Worm (Caenorhabditis elegans) whole organism, young adult: ENCODE data around the gene cpr-4.
A peak's percentile ranks its signal among the peaks of the same experiment; 100 is the strongest.

ENCODE experiments used
- B0336.3 ChIP-seq: fragments of 200-800 bp; sonication (Bioruptor generic); IDR thresholded peaks from 2 replicates; pipeline ENCODE4 v1.3.6; 2022; ENCODE audit warnings: missing genetic modification characterization, missing compliant biosample characterization
- C06A6.2 ChIP-seq: fragments of 200-800 bp; sonication (Bioruptor generic); conservative IDR thresholded peaks from 2 replicates; pipeline ENCODE4 v1.3.6; 2022; ENCODE audit warnings: missing genetic modification characterization, missing compliant biosample characterization
- C17E4.6 ChIP-seq: fragments of 200-800 bp; sonication (Bioruptor generic); IDR thresholded peaks from 2 replicates; pipeline ENCODE4 v1.3.6; 2022; ENCODE audit warnings: missing genetic modification reagents, missing genetic modification characterization, missing compliant biosample characterization
- D2030.7 ChIP-seq: fragments of 200-800 bp; sonication (Bioruptor generic); IDR thresholded peaks from 2 replicates; pipeline ENCODE4 v1.3.6; 2022; ENCODE audit warnings: missing genetic modification reagents, missing genetic modification characterization, missing compliant biosample characterization
- F22D6.2 ChIP-seq: sonication (generic microtip); optimal IDR thresholded peaks from 2 replicates; lab custom pipeline; 2016; ENCODE audit warnings: mild to moderate bottlenecking, missing genetic modification characterization, missing compliant biosample characterization
- F33H1.4 ChIP-seq: fragments of 200-800 bp; sonication (Bioruptor generic); IDR thresholded peaks from 2 replicates; pipeline ENCODE4 v1.3.6; 2022; ENCODE audit warnings: missing genetic modification reagents, missing genetic modification characterization, missing compliant biosample characterization
- F49E8.2 ChIP-seq: sonication (generic microtip); optimal IDR thresholded peaks from 3 replicates; lab custom pipeline; 2017; ENCODE audit warnings: missing genetic modification characterization, mild to moderate bottlenecking, missing compliant biosample characterization, antibody characterized with exemption, moderate library complexity; ENCODE audit not compliant: insufficient read depth
- T07F8.4 ChIP-seq: sonication (generic microtip); optimal IDR thresholded peaks from 2 replicates; lab custom pipeline; 2016; ENCODE audit warnings: mild to moderate bottlenecking, missing genetic modification characterization, moderate library complexity, missing compliant biosample characterization
- Y79H2A.3 ChIP-seq: fragments of 200-800 bp; sonication (Bioruptor generic); conservative IDR thresholded peaks from 2 replicates; pipeline ENCODE4 v1.3.6; 2022; ENCODE audit warnings: missing genetic modification reagents, missing genetic modification characterization, missing compliant biosample characterization
- Y95B8A.8 ChIP-seq: fragments of 200-800 bp; sonication (Bioruptor generic); IDR thresholded peaks from 2 replicates; pipeline ENCODE4 v1.3.6; 2022; ENCODE audit warnings: missing genetic modification reagents, missing genetic modification characterization, missing compliant biosample characterization
- aptf-3 ChIP-seq: fragments of 200-800 bp; sonication (Bioruptor generic); IDR thresholded peaks from 2 replicates; pipeline ENCODE4 v1.3.6; 2022; ENCODE audit warnings: missing genetic modification characterization, missing compliant biosample characterization
- athp-1 ChIP-seq: sonication (generic microtip); optimal IDR thresholded peaks from 2 replicates; lab custom pipeline; 2017; ENCODE audit warnings: mild to moderate bottlenecking, missing genetic modification characterization, missing compliant biosample characterization
- attf-3 ChIP-seq: fragments of 200-800 bp; sonication (Bioruptor generic); conservative IDR thresholded peaks from 2 replicates; pipeline ENCODE4 v1.3.6; 2022; ENCODE audit warnings: missing genetic modification reagents, missing genetic modification characterization, missing compliant biosample characterization
- cebp-2 ChIP-seq: fragments of 200-800 bp; sonication (Bioruptor generic); IDR thresholded peaks from 2 replicates; pipeline ENCODE4 v1.3.6; 2022; ENCODE audit warnings: missing genetic modification characterization, missing compliant biosample characterization
- ceh-100 ChIP-seq: fragments of 200-800 bp; sonication (Bioruptor generic); IDR thresholded peaks from 2 replicates; pipeline ENCODE4 v1.3.6; 2022; ENCODE audit warnings: missing genetic modification reagents, missing genetic modification characterization, missing compliant biosample characterization
- ceh-79 ChIP-seq: sonication (generic microtip); optimal IDR thresholded peaks from 2 replicates; lab custom pipeline; 2017; ENCODE audit warnings: mild to moderate bottlenecking, missing genetic modification characterization, missing compliant biosample characterization
- egl-44 ChIP-seq: fragments of 200-800 bp; sonication (Bioruptor generic); IDR thresholded peaks from 2 replicates; pipeline ENCODE4 v1.3.6; 2022; ENCODE audit warnings: missing genetic modification reagents, missing genetic modification characterization, missing compliant biosample characterization
- egrh-3 ChIP-seq: fragments of 200-800 bp; sonication (Bioruptor generic); IDR thresholded peaks from 2 replicates; pipeline ENCODE4 v1.3.6; 2022; ENCODE audit warnings: missing genetic modification reagents, missing genetic modification characterization, missing compliant biosample characterization
- ets-4 ChIP-seq: fragments of 200-800 bp; sonication (Bioruptor generic); optimal IDR thresholded peaks from 2 replicates; lab custom pipeline; 2018; ENCODE audit warnings: mild to moderate bottlenecking, missing genetic modification characterization, missing compliant biosample characterization
- him-1 ChIP-seq: sonication (generic microtip); optimal IDR thresholded peaks from 2 replicates; lab custom pipeline; 2016; ENCODE audit warnings: missing genotype, missing genetic modification reagents, missing genetic modification characterization, missing compliant biosample characterization
- hlh-12 ChIP-seq: sonication (generic microtip); optimal IDR thresholded peaks from 2 replicates; lab custom pipeline; 2016; ENCODE audit warnings: missing genetic modification characterization, missing compliant biosample characterization
- hmg-20 ChIP-seq: fragments of 200-800 bp; sonication (Bioruptor generic); IDR thresholded peaks from 2 replicates; pipeline ENCODE4 v1.3.6; 2022; ENCODE audit warnings: missing genetic modification reagents, missing genetic modification characterization, missing compliant biosample characterization
- hrde-1 ChIP-seq: sonication (generic microtip); optimal IDR thresholded peaks from 2 replicates; lab custom pipeline; 2016; ENCODE audit warnings: missing genetic modification characterization, mild to moderate bottlenecking, missing compliant biosample characterization, moderate library complexity, missing genotype, missing genetic modification reagents, borderline replicate concordance
- lin-40 ChIP-seq: sonication (generic microtip); optimal IDR thresholded peaks from 2 replicates; lab custom pipeline; 2016; ENCODE audit warnings: missing genetic modification characterization, mild to moderate bottlenecking, missing compliant biosample characterization, missing genotype, missing genetic modification reagents
- lin-54 ChIP-seq: fragments of 200-800 bp; sonication (Bioruptor generic); optimal IDR thresholded peaks from 2 replicates; lab custom pipeline; 2018; ENCODE audit warnings: mild to moderate bottlenecking, missing genetic modification characterization, missing compliant biosample characterization
- madf-3 ChIP-seq: fragments of 200-800 bp; sonication (Bioruptor generic); IDR thresholded peaks from 2 replicates; pipeline ENCODE4 v1.3.6; 2022; ENCODE audit warnings: missing genetic modification reagents, missing genetic modification characterization, missing compliant biosample characterization
- madf-8 ChIP-seq: fragments of 200-800 bp; sonication (Bioruptor generic); conservative IDR thresholded peaks from 2 replicates; pipeline ENCODE4 v1.3.6; 2022; ENCODE audit warnings: missing genetic modification reagents, missing genetic modification characterization, missing compliant biosample characterization
- mcd-1 ChIP-seq: fragments of 200-800 bp; sonication (Bioruptor generic); IDR thresholded peaks from 2 replicates; pipeline ENCODE4 v1.3.6; 2022; ENCODE audit warnings: missing genetic modification reagents, missing genetic modification characterization, missing compliant biosample characterization
- nhr-120 ChIP-seq: fragments of 200-800 bp; sonication (Bioruptor generic); IDR thresholded peaks from 2 replicates; pipeline ENCODE4 v1.3.6; 2022; ENCODE audit warnings: missing genetic modification characterization, missing compliant biosample characterization
- nhr-80 ChIP-seq: sonication (generic microtip); optimal IDR thresholded peaks from 2 replicates; lab custom pipeline; 2016; ENCODE audit warnings: missing genetic modification characterization, missing compliant biosample characterization
- pbrm-1 ChIP-seq: fragments of 200-800 bp; sonication (Bioruptor generic); IDR thresholded peaks from 2 replicates; pipeline ENCODE4 v1.3.6; 2022; ENCODE audit warnings: missing genetic modification reagents, missing genetic modification characterization, missing compliant biosample characterization
- rcor-1 ChIP-seq: fragments of 200-800 bp; sonication (Bioruptor generic); IDR thresholded peaks from 2 replicates; pipeline ENCODE4 v1.3.6; 2022; ENCODE audit warnings: missing genetic modification reagents, missing genetic modification characterization, missing compliant biosample characterization
- repo-1 ChIP-seq: sonication (generic microtip); optimal IDR thresholded peaks from 2 replicates; lab custom pipeline; 2017; ENCODE audit warnings: mild to moderate bottlenecking, missing genetic modification characterization, missing compliant biosample characterization
- sdz-38 ChIP-seq: sonication (generic microtip); optimal IDR thresholded peaks from 2 replicates; lab custom pipeline; 2016; ENCODE audit warnings: missing genotype, missing genetic modification characterization, missing compliant biosample characterization
- snpc-1.1 ChIP-seq: sonication (generic microtip); optimal IDR thresholded peaks from 2 replicates; lab custom pipeline; 2017; ENCODE audit warnings: missing genetic modification characterization, mild to moderate bottlenecking, missing compliant biosample characterization, antibody characterized with exemption, moderate library complexity, missing genotype, missing genetic modification reagents; ENCODE audit not compliant: insufficient read depth
- snpc-1.3 ChIP-seq: sonication (generic microtip); optimal IDR thresholded peaks from 2 replicates; lab custom pipeline; 2017; ENCODE audit warnings: missing genetic modification characterization, mild to moderate bottlenecking, missing compliant biosample characterization, antibody characterized with exemption, moderate library complexity, missing genotype, missing genetic modification reagents; ENCODE audit not compliant: insufficient read depth
- snpc-3.4 ChIP-seq: sonication (generic microtip); optimal IDR thresholded peaks from 2 replicates; lab custom pipeline; 2017; ENCODE audit warnings: missing genetic modification characterization, mild to moderate bottlenecking, missing compliant biosample characterization, antibody characterized with exemption, moderate library complexity, missing genotype, missing genetic modification reagents
- tbx-9 ChIP-seq: sonication (generic microtip); optimal IDR thresholded peaks from 2 replicates; lab custom pipeline; 2016; ENCODE audit warnings: borderline replicate concordance, missing genetic modification characterization, inconsistent platforms, missing compliant biosample characterization
- tlf-1 ChIP-seq: fragments of 200-800 bp; sonication (Bioruptor generic); optimal IDR thresholded peaks from 2 replicates; lab custom pipeline; 2018; ENCODE audit warnings: mild to moderate bottlenecking, missing genetic modification characterization, missing compliant biosample characterization
- unc-130 ChIP-seq: sonication (generic microtip); optimal IDR thresholded peaks from 2 replicates; lab custom pipeline; 2016; ENCODE audit warnings: missing genetic modification reagents, missing genetic modification characterization, missing compliant biosample characterization
- unc-62 ChIP-seq: fragments of 150-350 bp; optimal IDR thresholded peaks from 2 replicates; lab custom pipeline; 2014; ENCODE audit warnings: missing biosample characterization, missing genetic modification reagents, missing genetic modification characterization
- zfh-2 ChIP-seq: fragments of 200-800 bp; sonication (Bioruptor generic); conservative IDR thresholded peaks from 2 replicates; pipeline ENCODE4 v1.3.6; 2022; ENCODE audit warnings: missing genetic modification reagents, missing genetic modification characterization, missing compliant biosample characterization
- ztf-26 ChIP-seq: sonication (generic microtip); optimal IDR thresholded peaks from 2 replicates; lab custom pipeline; 2017; ENCODE audit warnings: missing genetic modification characterization, missing compliant biosample characterization
- ztf-28 ChIP-seq: fragments of 200-800 bp; sonication (Bioruptor generic); IDR thresholded peaks from 2 replicates; pipeline ENCODE4 v1.3.6; 2022; ENCODE audit warnings: missing genetic modification reagents, missing genetic modification characterization, missing compliant biosample characterization

The cpr-4 gene

DNA sequence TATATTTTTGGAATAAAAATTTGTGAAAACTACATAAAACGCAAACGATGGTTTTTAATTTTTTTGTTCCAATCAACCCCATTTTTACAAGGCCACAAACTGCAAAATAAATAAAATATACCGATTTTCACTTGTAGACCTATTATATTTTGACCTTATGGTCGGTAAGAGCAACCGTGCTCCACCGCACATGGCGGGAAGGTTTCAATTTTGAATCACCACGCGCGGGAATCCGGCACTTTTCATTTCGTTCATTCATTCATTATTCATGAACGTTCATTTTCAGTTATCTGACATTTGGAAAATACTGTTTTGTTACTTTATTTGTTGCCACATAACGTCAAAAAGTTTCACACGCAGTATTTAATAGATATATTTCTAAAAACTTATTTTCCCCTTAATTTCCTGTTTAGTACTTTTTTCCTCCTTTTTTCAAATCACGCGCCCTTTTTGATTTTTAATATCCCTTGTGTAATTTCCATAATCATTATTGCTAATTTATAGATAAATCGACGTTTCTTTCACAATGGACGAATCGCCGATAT is 20.7 kb upstream of the cpr-4 start, which contains the start of gene hcp-1 (continued):
- no peak for TF ChIP-seq T07F8.4 (tag; lab: Kevin White, UChicago)
- TF ChIP-seq rcor-1 (GFP tag; lab: Robert Waterston, UW) = peak; percentile 92
- peak; percentile 94 for TF ChIP-seq madf-3 (GFP tag; lab: Robert Waterston, UW)
- no peak for TF ChIP-seq hlh-12
- peak; percentile 96 for TF ChIP-seq lin-54 (GFP tag; lab: Kevin White, UChicago)
- peak; percentile 97 for TF ChIP-seq D2030.7 (GFP tag; lab: Robert Waterston, UW)
- peak; percentile 78 for TF ChIP-seq pbrm-1 (GFP tag; lab: Robert Waterston, UW)
- peak; percentile 93 for TF ChIP-seq tlf-1 (GFP tag; lab: Kevin White, UChicago)
- TF ChIP-seq F49E8.2 (tag; lab: Kevin White, UChicago) = peak; percentile 90
- no peak for TF ChIP-seq Y79H2A.3 (GFP tag; lab: Robert Waterston, UW)
- peak; percentile 38 for TF ChIP-seq snpc-1.1 (tag; lab: Kevin White, UChicago)
- TF ChIP-seq ceh-100 (GFP tag; lab: Robert Waterston, UW) = peak; percentile 53; the same call in 1 of the 2 replicates
- no peak for TF ChIP-seq ets-4 (GFP tag; lab: Kevin White, UChicago)
- TF ChIP-seq C17E4.6 = peak; percentile 84; the same call in 1 of the 2 replicates
- TF ChIP-seq ztf-28 (GFP tag; lab: Robert Waterston, UW) = peak; percentile 89
- TF ChIP-seq F33H1.4 (GFP tag; lab: Robert Waterston, UW) = peak; percentile 89
- TF ChIP-seq madf-8 (GFP tag; lab: Robert Waterston, UW) = peak; percentile 99
- no peak for TF ChIP-seq sdz-38

DNA sequence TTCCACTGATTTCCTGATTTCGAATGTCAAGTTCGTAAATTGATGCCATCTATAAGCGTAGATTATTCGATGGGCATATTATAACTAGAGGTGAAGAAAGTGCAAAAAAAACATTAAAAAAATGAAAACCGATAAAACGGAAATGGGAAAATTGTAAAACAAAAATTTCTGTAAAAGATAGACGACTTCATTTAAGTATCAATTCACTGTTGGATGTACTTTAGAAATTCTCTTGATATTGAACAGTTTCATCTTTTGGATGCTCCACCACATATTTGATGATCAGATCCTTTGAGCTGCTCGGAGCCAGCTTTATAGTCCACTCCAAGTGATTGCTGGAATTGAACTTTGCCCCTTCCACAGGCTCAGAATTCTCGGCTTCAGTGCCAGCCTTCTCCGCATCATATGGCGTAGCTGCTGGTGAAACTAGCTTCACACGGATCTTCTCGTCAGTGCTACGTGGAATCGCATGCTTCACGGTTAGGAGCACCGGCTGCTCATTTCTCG is 11.9 kb upstream of the cpr-4 start, which contains the start of gene ZK1055.6:
Gene ZK1055.6 (minus strand): TSS at position 51 of the 507 bp plus-strand sequence.
- peak; percentile 40; the same call in 1 of the 2 replicates for TF ChIP-seq zfh-2 (GFP tag; lab: Robert Waterston, UW)
- no peak for TF ChIP-seq nhr-120 (GFP tag; lab: Robert Waterston, UW)

DNA sequence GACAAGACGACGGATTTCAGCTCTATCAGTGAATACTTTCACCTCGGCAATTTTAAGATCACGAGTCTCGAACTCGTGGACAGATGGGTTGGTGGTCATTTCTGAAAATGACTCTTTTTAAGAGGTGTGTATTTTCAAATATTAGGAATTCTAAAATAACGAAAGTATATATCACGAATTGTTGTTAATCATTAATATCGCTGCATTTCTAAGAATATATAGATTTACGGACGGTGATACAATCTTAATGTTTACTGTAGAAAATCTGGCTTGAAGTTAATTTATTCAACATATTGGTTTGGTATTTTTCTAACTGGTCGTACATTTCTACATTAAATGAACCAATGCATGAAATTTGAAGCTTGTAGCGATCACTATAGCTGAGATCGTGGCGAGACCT is 9.2 kb upstream of the cpr-4 start, which contains the start of gene ZK1055.7:
Gene ZK1055.7 (minus strand): TSS at position 101 of the 400 bp plus-strand sequence.
- TF ChIP-seq Y95B8A.8 = no peak
- TF ChIP-seq B0336.3 (GFP tag; lab: Robert Waterston, UW) = no peak
- no peak for TF ChIP-seq snpc-3.4 (tag; lab: Kevin White, UChicago)
- no peak for TF ChIP-seq attf-3 (GFP tag; lab: Robert Waterston, UW)
- no peak for TF ChIP-seq sdz-38
- TF ChIP-seq egl-44 = no peak
- no peak for TF ChIP-seq C06A6.2 (GFP tag; lab: Robert Waterston, UW)
- no peak for TF ChIP-seq unc-62
- no peak for TF ChIP-seq hmg-20 (GFP tag; lab: Robert Waterston, UW)
- TF ChIP-seq athp-1 (tag; lab: Kevin White, UChicago) = no peak
- no peak for TF ChIP-seq mcd-1 (GFP tag; lab: Robert Waterston, UW)
- no peak for TF ChIP-seq lin-40

DNA sequence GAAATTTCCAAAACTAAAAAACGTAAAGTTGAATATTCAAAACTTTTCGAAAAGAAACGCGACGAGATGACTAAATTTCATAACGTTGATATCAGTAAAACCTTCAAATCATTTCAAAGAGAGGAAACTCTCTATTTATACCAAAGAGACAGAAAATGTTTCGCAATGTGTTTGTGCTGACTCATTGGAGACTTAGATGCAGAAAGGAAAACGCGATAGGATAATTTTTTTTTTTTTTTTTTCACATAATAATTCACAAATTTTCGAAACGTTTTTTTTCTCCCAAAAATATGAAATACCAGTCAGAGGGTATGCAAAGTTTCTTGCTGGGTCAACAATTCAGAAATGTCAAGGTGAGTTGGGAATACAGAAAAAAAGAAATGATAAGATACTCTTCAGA is 8.3 kb upstream of the cpr-4 start:
- no peak for TF ChIP-seq aptf-3 (GFP tag; lab: Robert Waterston, UW)
- no peak for TF ChIP-seq snpc-1.3 (tag; lab: Kevin White, UChicago)
- TF ChIP-seq ceh-79 (tag; lab: Kevin White, UChicago) = no peak
- TF ChIP-seq repo-1 (tag; lab: Kevin White, UChicago) = peak; percentile 3
- peak; percentile 37 for TF ChIP-seq hrde-1 (tag; lab: Kevin White, UChicago)
- no peak for TF ChIP-seq cebp-2
- no peak for TF ChIP-seq C17E4.6
- no peak for TF ChIP-seq tbx-9 (tag; lab: Kevin White, UChicago)
- TF ChIP-seq nhr-80 (tag; lab: Kevin White, UChicago) = peak; percentile 36
- TF ChIP-seq ztf-26 (tag; lab: Kevin White, UChicago) = no peak
- TF ChIP-seq him-1 (tag; lab: Kevin White, UChicago) = no peak
- TF ChIP-seq egrh-3 (GFP tag; lab: Robert Waterston, UW) = no peak
- no peak for TF ChIP-seq F22D6.2
- no peak for TF ChIP-seq unc-130 (GFP tag; lab: Kevin White, UChicago)
